Worm (Caenorhabditis elegans) whole organism, late embryonic: ENCODE measurements around the gene sra-31.

ENCODE experiments used
- K09A11.1 ChIP-seq: sonication (generic microtip); optimal IDR thresholded peaks from 2 replicates; lab custom pipeline; 2017; ENCODE audit warnings: antibody characterized with exemption, mild to moderate bottlenecking, missing genetic modification characterization, missing compliant biosample characterization; ENCODE audit not compliant: insufficient read depth
- T23F11.4 ChIP-seq: fragments of 200-800 bp; sonication (Bioruptor generic); optimal IDR thresholded peaks from 2 replicates; lab custom pipeline; 2018; ENCODE audit warnings: mild to moderate bottlenecking, missing genetic modification characterization, missing compliant biosample characterization
- Y22D7AL.16 ChIP-seq: sonication (generic microtip); optimal IDR thresholded peaks from 2 replicates; lab custom pipeline; 2016; ENCODE audit warnings: missing genetic modification characterization, missing compliant biosample characterization
- ama-1 ChIP-seq: fragments of 150-350 bp; optimal IDR thresholded peaks from 2 replicates; lab custom pipeline; 2014
- ceh-14 ChIP-seq: sonication (generic microtip); optimal IDR thresholded peaks from 2 replicates; lab custom pipeline; 2016; ENCODE audit warnings: missing genotype, missing genetic modification characterization, missing compliant biosample characterization
- ceh-18 ChIP-seq: sonication (generic microtip); optimal IDR thresholded peaks from 2 replicates; lab custom pipeline; 2016; ENCODE audit warnings: missing genetic modification characterization, missing compliant biosample characterization
- ceh-2 ChIP-seq: sonication (generic microtip); optimal IDR thresholded peaks from 2 replicates; lab custom pipeline; 2016; ENCODE audit warnings: missing genotype, missing genetic modification characterization, missing compliant biosample characterization
- ceh-22 ChIP-seq: sonication (generic microtip); optimal IDR thresholded peaks from 2 replicates; lab custom pipeline; 2017; ENCODE audit warnings: missing biosample characterization, missing genetic modification characterization
- ceh-24 ChIP-seq: sonication (generic microtip); optimal IDR thresholded peaks from 2 replicates; lab custom pipeline; 2016; ENCODE audit warnings: mild to moderate bottlenecking, missing genetic modification characterization, missing compliant biosample characterization
- ceh-31 ChIP-seq: sonication (generic microtip); optimal IDR thresholded peaks from 2 replicates; lab custom pipeline; 2016; ENCODE audit warnings: missing genetic modification characterization, missing compliant biosample characterization
- ceh-45 ChIP-seq: fragments of 200-800 bp; sonication (Bioruptor generic); IDR thresholded peaks from 2 replicates; pipeline ENCODE4 v1.3.6; 2022; ENCODE audit warnings: missing genetic modification reagents, missing genetic modification characterization, missing compliant biosample characterization
- ceh-6 ChIP-seq: fragments of 200-800 bp; sonication (Bioruptor generic); optimal IDR thresholded peaks from 2 replicates; lab custom pipeline; 2018; ENCODE audit warnings: mild to moderate bottlenecking, missing genetic modification characterization, missing compliant biosample characterization
- ceh-9 ChIP-seq: sonication (generic microtip); optimal IDR thresholded peaks from 2 replicates; lab custom pipeline; 2016; ENCODE audit warnings: mild to moderate bottlenecking, missing genetic modification characterization, inconsistent platforms, missing compliant biosample characterization
- elt-2 ChIP-seq: sonication (generic microtip); optimal IDR thresholded peaks from 2 replicates; lab custom pipeline; 2016; ENCODE audit warnings: missing genetic modification reagents, missing genetic modification characterization, missing compliant biosample characterization
- elt-4 ChIP-seq: sonication (generic microtip); optimal IDR thresholded peaks from 2 replicates; lab custom pipeline; 2016; ENCODE audit warnings: missing genetic modification characterization, missing compliant biosample characterization
- ets-4 ChIP-seq: sonication (generic microtip); optimal IDR thresholded peaks from 2 replicates; lab custom pipeline; 2016; ENCODE audit warnings: missing genetic modification characterization, missing compliant biosample characterization
- fax-1 ChIP-seq: sonication (generic microtip); optimal IDR thresholded peaks from 2 replicates; lab custom pipeline; 2016; ENCODE audit warnings: missing genotype, missing genetic modification characterization, missing compliant biosample characterization
- fkh-6 ChIP-seq: sonication (generic microtip); optimal IDR thresholded peaks from 2 replicates; lab custom pipeline; 2016; ENCODE audit warnings: missing genetic modification characterization, missing compliant biosample characterization
- hlh-30 ChIP-seq: sonication (generic microtip); optimal IDR thresholded peaks from 2 replicates; lab custom pipeline; 2017; ENCODE audit warnings: antibody characterized with exemption, missing genetic modification characterization, missing compliant biosample characterization; ENCODE audit not compliant: insufficient read depth
- nhr-11 ChIP-seq: fragments of 150-350 bp; optimal IDR thresholded peaks from 2 replicates; lab custom pipeline; 2014; ENCODE audit warnings: missing biosample characterization, missing genetic modification characterization
- npax-4 ChIP-seq: sonication (generic microtip); optimal IDR thresholded peaks from 2 replicates; lab custom pipeline; 2016; ENCODE audit warnings: missing genetic modification characterization, missing compliant biosample characterization
- odd-2 ChIP-seq: sonication (generic microtip); optimal IDR thresholded peaks from 2 replicates; lab custom pipeline; 2017; ENCODE audit warnings: antibody characterized with exemption, mild to moderate bottlenecking, missing genetic modification characterization, missing compliant biosample characterization
- pag-3 ChIP-seq: sonication (generic microtip); optimal IDR thresholded peaks from 2 replicates; lab custom pipeline; 2016; ENCODE audit warnings: missing compliant biosample characterization, missing genetic modification characterization, borderline replicate concordance
- pat-9 ChIP-seq: fragments of 200-800 bp; sonication (Bioruptor generic); optimal IDR thresholded peaks from 2 replicates; lab custom pipeline; 2018; ENCODE audit warnings: mild to moderate bottlenecking, missing genetic modification characterization, moderate library complexity, missing compliant biosample characterization
- pha-4 ChIP-seq: fragments of 150-350 bp; optimal IDR thresholded peaks from 2 replicates; lab custom pipeline; 2018; ENCODE audit warnings: missing biosample characterization, missing genetic modification reagents, missing genetic modification characterization
- pqm-1 ChIP-seq: sonication (generic microtip); optimal IDR thresholded peaks from 2 replicates; lab custom pipeline; 2016; ENCODE audit warnings: missing genetic modification characterization, missing compliant biosample characterization
- sox-2 ChIP-seq: fragments of 200-800 bp; sonication (Bioruptor generic); IDR thresholded peaks from 2 replicates; pipeline ENCODE4 v1.3.6; 2022; ENCODE audit warnings: missing genetic modification reagents, missing genetic modification characterization, missing compliant biosample characterization
- syd-9 ChIP-seq: sonication (generic microtip); optimal IDR thresholded peaks from 2 replicates; lab custom pipeline; 2016; ENCODE audit warnings: mild to moderate bottlenecking, missing genetic modification characterization, moderate library complexity, missing compliant biosample characterization
- tbx-7 ChIP-seq: sonication (generic microtip); optimal IDR thresholded peaks from 2 replicates; lab custom pipeline; 2016; ENCODE audit warnings: missing genotype, missing genetic modification characterization, missing compliant biosample characterization
- unc-42 ChIP-seq: sonication (generic microtip); optimal IDR thresholded peaks from 2 replicates; lab custom pipeline; 2016; ENCODE audit warnings: missing genotype, missing genetic modification characterization, missing compliant biosample characterization
- unc-86 ChIP-seq: sonication (generic microtip); optimal IDR thresholded peaks from 2 replicates; lab custom pipeline; 2016; ENCODE audit warnings: missing genetic modification characterization, missing compliant biosample characterization
- ztf-16 ChIP-seq: sonication (generic microtip); optimal IDR thresholded peaks from 2 replicates; lab custom pipeline; 2017; ENCODE audit warnings: missing genetic modification characterization, missing compliant biosample characterization

Gene sra-31

DNA sequence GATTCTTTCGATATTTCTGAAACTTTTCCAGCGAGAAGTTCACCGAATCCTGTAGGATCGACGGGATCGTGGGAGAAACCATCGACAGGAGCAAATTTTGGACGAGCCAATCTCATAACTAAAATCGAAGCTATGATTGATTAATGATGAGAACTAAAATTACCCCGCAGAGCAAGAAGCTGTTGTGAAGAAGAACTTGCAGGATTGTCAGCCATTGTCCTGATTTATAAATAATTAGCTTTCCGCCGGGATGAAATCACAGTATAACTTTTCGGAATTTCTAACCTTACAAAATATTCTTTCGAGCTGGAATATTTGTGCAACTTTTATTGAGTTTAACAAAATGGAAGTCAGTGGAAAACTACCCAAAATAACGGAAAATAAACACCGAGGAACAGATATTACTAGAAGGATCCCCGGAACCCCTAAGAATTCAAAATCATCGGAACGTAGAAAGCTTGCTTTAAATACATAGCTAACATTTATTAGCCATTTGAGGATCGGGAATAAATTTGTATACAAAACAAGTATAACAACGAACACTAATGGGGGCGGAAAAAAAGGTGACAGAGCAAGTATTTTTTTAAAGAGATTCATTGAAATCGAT is 9.1 kb upstream of the sra-31 start, which contains the start of gene C56C10.7:
C56C10.7 (minus strand) TSS at position 312 of the 607 bp plus-strand sequence.
- TF ChIP-seq unc-42 (tag; lab: Kevin White, UChicago) = no peak
- TF ChIP-seq ama-1 = peak; percentile 43
- no peak for TF ChIP-seq pha-4
- no peak for TF ChIP-seq ceh-22 (tag; lab: Kevin White, UChicago)
- TF ChIP-seq syd-9 = no peak
- TF ChIP-seq npax-4 = no peak

DNA sequence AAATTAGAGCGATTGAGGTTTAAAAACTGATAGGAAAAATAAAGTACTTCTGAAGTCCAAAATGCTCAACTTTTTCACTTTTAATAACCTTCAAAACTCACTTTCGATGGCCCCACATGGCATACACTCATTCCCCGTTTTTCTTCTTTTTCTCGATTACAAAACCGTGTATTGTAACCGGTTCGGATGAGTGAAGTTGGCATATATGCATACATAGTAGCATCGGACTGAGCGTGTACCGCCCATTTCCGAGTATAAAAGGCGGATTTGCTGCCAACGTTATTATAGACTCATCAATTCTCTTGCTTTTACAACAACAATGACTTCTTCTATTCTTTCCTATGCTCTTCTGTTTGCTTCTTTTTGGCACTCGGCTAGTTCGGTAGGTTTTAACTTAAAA is 4.5 kb upstream of the sra-31 start, which contains the start of gene C56C10.4:
C56C10.4 (plus strand) TSS at position 301 of the 400 bp plus-strand sequence.
- TF ChIP-seq ceh-31 (tag; lab: Kevin White, UChicago) (no peak), ceh-2 (tag; lab: Kevin White, UChicago) (no peak), odd-2 (tag; lab: Kevin White, UChicago) (no peak), sox-2 (GFP tag; lab: Robert Waterston, UW) (no peak), tbx-7 (tag; lab: Kevin White, UChicago) (no peak), fax-1 (tag; lab: Kevin White, UChicago) (no peak), unc-86 (no peak), pag-3 (tag; lab: Kevin White, UChicago) (no peak), Y22D7AL.16 (tag; lab: Kevin White, UChicago) (no peak), ets-4 (tag; lab: Kevin White, UChicago) (no peak), nhr-11 (no peak), ama-1 (no peak), ceh-24 (tag; lab: Kevin White, UChicago) (no peak), elt-4 (tag; lab: Kevin White, UChicago) (no peak), hlh-30 (tag; lab: Kevin White, UChicago) (no peak), ceh-9 (tag; lab: Kevin White, UChicago) (no peak), elt-2 (tag; lab: Kevin White, UChicago) (no peak), K09A11.1 (tag; lab: Kevin White, UChicago) (no peak), T23F11.4 (no peak)

DNA sequence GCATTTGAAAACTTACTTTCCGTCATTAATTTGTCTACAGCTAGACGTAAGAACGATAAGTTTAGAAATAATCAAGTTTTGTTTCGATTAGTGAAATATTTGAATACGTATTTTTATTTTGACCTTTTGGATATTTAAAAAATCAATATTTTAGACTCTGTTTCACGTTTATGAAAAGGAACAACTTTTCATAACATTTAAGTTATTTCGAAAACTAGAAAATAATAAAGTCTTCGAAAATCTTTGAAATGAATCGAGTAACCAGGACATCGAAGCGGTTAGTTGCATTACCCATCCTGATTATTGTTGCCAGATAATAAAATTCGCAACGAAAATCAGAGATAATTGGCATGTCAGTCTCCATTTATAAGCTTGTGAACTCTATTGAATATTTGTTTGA is 3.0 kb upstream of the sra-31 start, which contains the start of gene C56C10.6:
C56C10.6 (minus strand) TSS at position 101 of the 400 bp plus-strand sequence.
- TF ChIP-seq fkh-6 (tag; lab: Kevin White, UChicago) (no peak), pat-9 (tag; lab: Kevin White, UChicago) (no peak), ceh-18 (tag; lab: Kevin White, UChicago) (no peak), elt-4 (tag; lab: Kevin White, UChicago) (no peak), fax-1 (tag; lab: Kevin White, UChicago) (no peak), ceh-24 (tag; lab: Kevin White, UChicago) (no peak), syd-9 (no peak), T23F11.4 (no peak), pqm-1 (no peak), pag-3 (tag; lab: Kevin White, UChicago) (no peak)

DNA sequence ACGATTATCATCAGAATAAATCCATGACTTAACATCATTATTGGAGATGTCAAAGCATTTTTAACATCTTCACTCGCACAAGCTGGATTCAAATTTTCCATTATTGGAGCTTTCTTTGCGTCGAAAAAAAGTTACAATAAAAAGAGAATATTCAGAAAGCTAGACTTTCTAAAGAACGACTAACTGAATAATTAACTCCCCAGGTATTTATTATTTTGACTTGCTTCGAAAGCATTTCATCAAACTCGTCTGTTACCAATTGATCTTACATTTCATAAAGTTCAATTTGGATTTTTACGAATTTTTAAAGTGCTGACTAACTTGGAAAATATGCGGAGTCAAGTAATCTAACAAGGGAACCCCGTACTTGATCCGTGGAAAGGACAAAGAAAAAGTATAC is 2.6 kb downstream of the sra-31 start, which contains the start of gene sra-29:
sra-29 (minus strand) TSS at position 101 of the 400 bp plus-strand sequence.
- TF ChIP-seq sox-2 (GFP tag; lab: Robert Waterston, UW) = no peak
- TF ChIP-seq ceh-6 = no peak
- no peak for TF ChIP-seq ceh-14 (tag; lab: Kevin White, UChicago)

DNA sequence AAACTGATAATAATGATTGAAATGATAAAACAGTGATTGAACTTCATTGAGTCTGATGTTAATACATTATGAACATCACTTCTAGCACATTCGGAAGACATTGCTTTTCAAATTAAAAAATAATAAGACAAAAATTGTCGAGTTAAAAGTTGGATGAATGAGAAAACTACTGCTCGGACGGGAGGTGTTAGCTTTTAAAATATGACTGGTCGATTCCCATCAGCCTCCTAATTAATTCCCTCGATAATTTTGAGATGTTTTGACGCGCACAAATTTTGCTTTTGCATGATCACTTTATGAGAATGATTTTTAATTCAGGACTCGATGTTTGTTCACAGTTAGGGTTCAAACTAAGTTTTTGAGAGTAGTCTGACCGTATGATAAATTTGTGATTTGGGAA is 4.6 kb downstream of the sra-31 start, which contains the start of gene sra-28:
sra-28 (minus strand) TSS at position 101 of the 400 bp plus-strand sequence.
- TF ChIP-seq sox-2 (GFP tag; lab: Robert Waterston, UW) (no peak), ceh-45 (no peak), ztf-16 (tag; lab: Kevin White, UChicago) (no peak), odd-2 (tag; lab: Kevin White, UChicago) (no peak)
